Worm (Caenorhabditis elegans) whole organism, young adult: ENCODE measurements around the gene acs-14.
A peak's percentile ranks its signal among the peaks of the same experiment; 100 is the strongest.

Experiments
- B0019.2 ChIP-seq: fragments of 200-800 bp; sonication (Bioruptor generic); conservative IDR thresholded peaks from 2 replicates; pipeline ENCODE4 v1.3.6; 2022; ENCODE audit warnings: missing genetic modification reagents, missing genetic modification characterization, missing compliant biosample characterization
- F10E7.11 ChIP-seq: sonication (generic microtip); optimal IDR thresholded peaks from 2 replicates; lab custom pipeline; 2017; ENCODE audit warnings: mild to moderate bottlenecking, missing genetic modification characterization, moderate library complexity, missing compliant biosample characterization
- F23B12.7 ChIP-seq: sonication (generic microtip); optimal IDR thresholded peaks from 2 replicates; lab custom pipeline; 2017; ENCODE audit warnings: missing genetic modification characterization, mild to moderate bottlenecking, missing compliant biosample characterization, antibody characterized with exemption, moderate library complexity; ENCODE audit not compliant: insufficient read depth
- F49E8.2 ChIP-seq: sonication (generic microtip); optimal IDR thresholded peaks from 3 replicates; lab custom pipeline; 2017; ENCODE audit warnings: missing genetic modification characterization, mild to moderate bottlenecking, missing compliant biosample characterization, antibody characterized with exemption, moderate library complexity; ENCODE audit not compliant: insufficient read depth
- F55B11.4 ChIP-seq: sonication (generic microtip); optimal IDR thresholded peaks from 2 replicates; lab custom pipeline; 2016; ENCODE audit warnings: missing compliant biosample characterization, missing genetic modification characterization, borderline replicate concordance; ENCODE audit not compliant: insufficient read depth
- K11D2.4 ChIP-seq: fragments of 200-800 bp; sonication (Bioruptor generic); IDR thresholded peaks from 2 replicates; pipeline ENCODE4 v1.3.6; 2022; ENCODE audit warnings: missing genetic modification reagents, missing genetic modification characterization, missing compliant biosample characterization
- Y53F4B.3 ChIP-seq: fragments of 200-800 bp; sonication (Bioruptor generic); IDR thresholded peaks from 2 replicates; pipeline ENCODE4 v1.3.6; 2022; ENCODE audit warnings: missing genetic modification reagents, missing genetic modification characterization, missing compliant biosample characterization
- Y56A3A.18 ChIP-seq: fragments of 200-800 bp; sonication (Bioruptor generic); IDR thresholded peaks from 2 replicates; pipeline ENCODE4 v1.3.6; 2022; ENCODE audit warnings: missing genetic modification reagents, missing genetic modification characterization, missing compliant biosample characterization
- Y67H2A.10 ChIP-seq: fragments of 200-800 bp; sonication (Bioruptor generic); conservative IDR thresholded peaks from 2 replicates; pipeline ENCODE4 v1.3.6; 2022; ENCODE audit warnings: missing genetic modification reagents, missing genetic modification characterization, missing compliant biosample characterization
- ZK185.1 ChIP-seq: sonication (generic microtip); optimal IDR thresholded peaks from 2 replicates; lab custom pipeline; 2016; ENCODE audit warnings: mild to moderate bottlenecking, missing genetic modification characterization, missing compliant biosample characterization; ENCODE audit not compliant: poor library complexity, severe bottlenecking
- atf-7 ChIP-seq: sonication (generic microtip); optimal IDR thresholded peaks from 2 replicates; lab custom pipeline; 2017; ENCODE audit warnings: mild to moderate bottlenecking, missing genetic modification characterization, missing compliant biosample characterization
- athp-1 ChIP-seq: sonication (generic microtip); optimal IDR thresholded peaks from 2 replicates; lab custom pipeline; 2017; ENCODE audit warnings: mild to moderate bottlenecking, missing genetic modification characterization, missing compliant biosample characterization
- attf-3 ChIP-seq: fragments of 200-800 bp; sonication (Bioruptor generic); conservative IDR thresholded peaks from 2 replicates; pipeline ENCODE4 v1.3.6; 2022; ENCODE audit warnings: missing genetic modification reagents, missing genetic modification characterization, missing compliant biosample characterization
- cebp-1 ChIP-seq, 2 experiments: fragments of 200-800 bp in 1 of 2; sonication (Bioruptor generic) in 1 of 2; sonication (generic microtip) in 1 of 2; IDR thresholded peaks in 1 of 2; optimal IDR thresholded peaks in 1 of 2; 2 replicates each; pipeline versions ENCODE4 v1.3.6 to Lab custom; 2017 to 2022; ENCODE audit warnings: missing compliant biosample characterization in 2 of 2, missing genetic modification characterization in 2 of 2, mild to moderate bottlenecking in 1 of 2, missing genetic modification reagents in 1 of 2, moderate library complexity in 1 of 2
- die-1 ChIP-seq: sonication (generic microtip); optimal IDR thresholded peaks from 2 replicates; lab custom pipeline; 2016; ENCODE audit warnings: missing genotype, mild to moderate bottlenecking, missing genetic modification characterization, missing compliant biosample characterization
- dpl-1 ChIP-seq: fragments of 150-350 bp; optimal IDR thresholded peaks from 2 replicates; lab custom pipeline; 2014; ENCODE audit warnings: missing biosample characterization, missing genetic modification reagents, missing genetic modification characterization
- egl-18 ChIP-seq: fragments of 200-800 bp; sonication (Bioruptor generic); IDR thresholded peaks from 2 replicates; pipeline ENCODE4 v1.3.6; 2022; ENCODE audit warnings: missing genetic modification reagents, missing genetic modification characterization, missing compliant biosample characterization
- ekl-4 ChIP-seq: fragments of 200-800 bp; sonication (Bioruptor generic); IDR thresholded peaks from 2 replicates; pipeline ENCODE4 v1.3.6; 2022; ENCODE audit warnings: missing genetic modification reagents, missing genetic modification characterization, missing compliant biosample characterization
- ets-4 ChIP-seq: fragments of 200-800 bp; sonication (Bioruptor generic); optimal IDR thresholded peaks from 2 replicates; lab custom pipeline; 2018; ENCODE audit warnings: mild to moderate bottlenecking, missing genetic modification characterization, missing compliant biosample characterization
- him-1 ChIP-seq: sonication (generic microtip); optimal IDR thresholded peaks from 2 replicates; lab custom pipeline; 2016; ENCODE audit warnings: missing genotype, missing genetic modification reagents, missing genetic modification characterization, missing compliant biosample characterization
- hmg-1.2 ChIP-seq: fragments of 200-800 bp; sonication (Bioruptor generic); IDR thresholded peaks from 2 replicates; pipeline ENCODE4 v1.3.6; 2022; ENCODE audit warnings: missing genetic modification reagents, missing genetic modification characterization, missing compliant biosample characterization
- hrde-1 ChIP-seq: sonication (generic microtip); optimal IDR thresholded peaks from 2 replicates; lab custom pipeline; 2016; ENCODE audit warnings: missing genetic modification characterization, mild to moderate bottlenecking, missing compliant biosample characterization, moderate library complexity, missing genotype, missing genetic modification reagents, borderline replicate concordance
- hsf-1 ChIP-seq: fragments of 200-800 bp; sonication (Bioruptor generic); IDR thresholded peaks from 2 replicates; pipeline ENCODE4 v1.3.6; 2022; ENCODE audit warnings: missing genetic modification reagents, missing genetic modification characterization, missing compliant biosample characterization
- let-526 ChIP-seq: fragments of 200-800 bp; sonication (Bioruptor generic); IDR thresholded peaks from 2 replicates; pipeline ENCODE4 v1.3.6; 2022; ENCODE audit warnings: missing genetic modification reagents, missing genetic modification characterization, missing compliant biosample characterization
- let-607 ChIP-seq, 2 experiments: fragments of 200-800 bp in 1 of 2; sonication (Bioruptor generic) in 1 of 2; sonication (generic microtip) in 1 of 2; optimal IDR thresholded peaks; 2 replicates each; lab custom pipeline; 2016 to 2018; ENCODE audit warnings: mild to moderate bottlenecking in 2 of 2, missing compliant biosample characterization in 2 of 2, missing genetic modification characterization in 2 of 2, moderate library complexity in 2 of 2, missing genotype in 1 of 2
- lin-35 ChIP-seq, 3 experiments: fragments of 150-350 bp in 2 of 3; sonication (generic microtip) in 1 of 3; optimal IDR thresholded peaks; 2 replicates each; lab custom pipeline; 2014 to 2018; ENCODE audit warnings: missing biosample characterization in 3 of 3, missing genetic modification characterization in 3 of 3, missing genetic modification reagents in 3 of 3
- lin-40 ChIP-seq: sonication (generic microtip); optimal IDR thresholded peaks from 2 replicates; lab custom pipeline; 2016; ENCODE audit warnings: missing genetic modification characterization, mild to moderate bottlenecking, missing compliant biosample characterization, missing genotype, missing genetic modification reagents
- lin-54 ChIP-seq: fragments of 200-800 bp; sonication (Bioruptor generic); optimal IDR thresholded peaks from 2 replicates; lab custom pipeline; 2018; ENCODE audit warnings: mild to moderate bottlenecking, missing genetic modification characterization, missing compliant biosample characterization
- lir-1 ChIP-seq: fragments of 200-800 bp; sonication (Bioruptor generic); conservative IDR thresholded peaks from 2 replicates; pipeline ENCODE4 v1.3.6; 2022; ENCODE audit warnings: missing genetic modification reagents, missing genetic modification characterization, missing compliant biosample characterization
- lsl-1 ChIP-seq: fragments of 200-800 bp; sonication (Bioruptor generic); optimal IDR thresholded peaks from 2 replicates; lab custom pipeline; 2018; ENCODE audit warnings: mild to moderate bottlenecking, missing genetic modification characterization, moderate library complexity, missing compliant biosample characterization
- madf-6 ChIP-seq: fragments of 200-800 bp; sonication (Bioruptor generic); IDR thresholded peaks from 2 replicates; pipeline ENCODE4 v1.3.6; 2022; ENCODE audit warnings: missing genetic modification reagents, missing genetic modification characterization, missing compliant biosample characterization
- mel-28 ChIP-seq: sonication (generic microtip); optimal IDR thresholded peaks from 2 replicates; lab custom pipeline; 2016; ENCODE audit warnings: borderline replicate concordance, mild to moderate bottlenecking, missing genetic modification characterization, missing compliant biosample characterization
- mxl-1 ChIP-seq: sonication (generic microtip); optimal IDR thresholded peaks from 2 replicates; lab custom pipeline; 2016; ENCODE audit warnings: missing genetic modification characterization, missing compliant biosample characterization
- nhr-120 ChIP-seq: fragments of 200-800 bp; sonication (Bioruptor generic); IDR thresholded peaks from 2 replicates; pipeline ENCODE4 v1.3.6; 2022; ENCODE audit warnings: missing genetic modification characterization, missing compliant biosample characterization
- nhr-179 ChIP-seq: sonication (generic microtip); optimal IDR thresholded peaks from 2 replicates; lab custom pipeline; 2016; ENCODE audit warnings: mild to moderate bottlenecking, missing genetic modification characterization, missing compliant biosample characterization
- pha-4 ChIP-seq: fragments of 150-350 bp; sonication (generic microtip); optimal IDR thresholded peaks from 2 replicates; lab custom pipeline; 2014; ENCODE audit warnings: missing biosample characterization, missing genetic modification reagents, missing genetic modification characterization
- rpc-1 ChIP-seq, 2 experiments: fragments of 150-350 bp in 1 of 2; sonication (generic microtip) in 1 of 2; optimal IDR thresholded peaks; 2 replicates each; lab custom pipeline; 2014 to 2018; ENCODE audit warnings: missing biosample characterization in 1 of 2, missing genetic modification characterization in 1 of 2, missing genetic modification reagents in 1 of 2, missing genotype in 1 of 2
- sdz-38 ChIP-seq: sonication (generic microtip); optimal IDR thresholded peaks from 2 replicates; lab custom pipeline; 2016; ENCODE audit warnings: missing genotype, missing genetic modification characterization, missing compliant biosample characterization
- snpc-1.1 ChIP-seq: sonication (generic microtip); optimal IDR thresholded peaks from 2 replicates; lab custom pipeline; 2017; ENCODE audit warnings: missing genetic modification characterization, mild to moderate bottlenecking, missing compliant biosample characterization, antibody characterized with exemption, moderate library complexity, missing genotype, missing genetic modification reagents; ENCODE audit not compliant: insufficient read depth
- somi-1 ChIP-seq: fragments of 200-800 bp; sonication (Bioruptor generic); optimal IDR thresholded peaks from 2 replicates; lab custom pipeline; 2018; ENCODE audit warnings: mild to moderate bottlenecking, missing genetic modification characterization, missing compliant biosample characterization
- tbp1 ChIP-seq: fragments of 200-800 bp; sonication (Bioruptor generic); optimal IDR thresholded peaks from 2 replicates; lab custom pipeline; 2018; ENCODE audit warnings: mild to moderate bottlenecking, missing genetic modification characterization, missing compliant biosample characterization
- unc-130 ChIP-seq: sonication (generic microtip); optimal IDR thresholded peaks from 2 replicates; lab custom pipeline; 2016; ENCODE audit warnings: missing genetic modification reagents, missing genetic modification characterization, missing compliant biosample characterization
- unc-62 ChIP-seq: fragments of 150-350 bp; optimal IDR thresholded peaks from 2 replicates; lab custom pipeline; 2014; ENCODE audit warnings: missing biosample characterization, missing genetic modification reagents, missing genetic modification characterization
- xnd-1 ChIP-seq: sonication (generic microtip); optimal IDR thresholded peaks from 2 replicates; lab custom pipeline; 2016; ENCODE audit warnings: missing genotype, missing genetic modification reagents, missing genetic modification characterization, missing compliant biosample characterization
- ztf-18 ChIP-seq: sonication (generic microtip); optimal IDR thresholded peaks from 2 replicates; lab custom pipeline; 2016; ENCODE audit warnings: missing genotype, mild to moderate bottlenecking, missing genetic modification characterization, missing compliant biosample characterization
- ztf-22 ChIP-seq: fragments of 200-800 bp; sonication (Bioruptor generic); optimal IDR thresholded peaks from 2 replicates; lab custom pipeline; 2018; ENCODE audit warnings: mild to moderate bottlenecking, missing genetic modification characterization, moderate library complexity, missing compliant biosample characterization

Gene acs-14

ce11 chrV:9549459-9549858 lies 41.5 kb downstream of the acs-14 start, which contains the start of gene nstp-10 (continued):
- peak; percentile 71 for TF ChIP-seq lir-1
- TF ChIP-seq xnd-1 (tag; lab: Kevin White, UChicago), result peak; percentile 91
- no peak for TF ChIP-seq pha-4
- peak; percentile 69 for TF ChIP-seq hmg-1.2 (GFP tag; lab: Robert Waterston, UW)
- peak; percentile 98 for TF ChIP-seq lsl-1 (GFP tag; lab: Kevin White, UChicago)
- TF ChIP-seq nhr-120 (GFP tag; lab: Robert Waterston, UW), result no peak
- TF ChIP-seq madf-6 (GFP tag; lab: Robert Waterston, UW), result peak; percentile 97
- TF ChIP-seq ets-4 (GFP tag; lab: Kevin White, UChicago), result no peak
- no peak for TF ChIP-seq unc-62 (GFP tag; lab: Kevin White, UChicago)
- peak; percentile 91 for TF ChIP-seq F49E8.2 (tag; lab: Kevin White, UChicago)
- TF ChIP-seq somi-1 (GFP tag; lab: Kevin White, UChicago), result no peak
- peak; percentile 75; the same call in 1 of the 2 replicates for TF ChIP-seq hsf-1 (GFP tag; lab: Robert Waterston, UW)
- peak; percentile 60 for TF ChIP-seq him-1 (tag; lab: Kevin White, UChicago)
- TF ChIP-seq athp-1 (tag; lab: Kevin White, UChicago), result peak; percentile 88
- TF ChIP-seq die-1 (tag; lab: Kevin White, UChicago), result no peak
- TF ChIP-seq Y56A3A.18, result no peak
- peak; percentile 98 for TF ChIP-seq B0019.2 (GFP tag; lab: Robert Waterston, UW)
- no peak for TF ChIP-seq mel-28 (tag; lab: Kevin White, UChicago)
- no peak for TF ChIP-seq K11D2.4 (GFP tag; lab: Robert Waterston, UW)
- TF ChIP-seq mxl-1, result no peak
- TF ChIP-seq let-607 (tag; optimal IDR thresholded peaks at IDR 0.05; lab: Kevin White, UChicago), result no peak
- TF ChIP-seq attf-3, result 0 out of 2 replicates have a peak, but pooled peaks have one; percentile 43
- peak; percentile 49 for TF ChIP-seq ZK185.1
- TF ChIP-seq ztf-18 (tag; lab: Kevin White, UChicago), result peak; percentile 85
- TF ChIP-seq cebp-1 (GFP tag; IDR thresholded peaks at IDR 0.05; lab: Robert Waterston, UW), result 0 out of 2 replicates have a peak, but pooled peaks have one; percentile 17
- TF ChIP-seq cebp-1 (tag; optimal IDR thresholded peaks at IDR 0.05; lab: Kevin White, UChicago), result peak; percentile 48
- TF ChIP-seq rpc-1 (optimal IDR thresholded peaks at IDR 0.05; lab: Kevin White, UChicago), result no peak
- no peak for TF ChIP-seq rpc-1 (tag; optimal IDR thresholded peaks at IDR 0.05; lab: Kevin White, UChicago)
- TF ChIP-seq hrde-1, result peak; percentile 26
- peak; percentile 72 for TF ChIP-seq tbp1 (GFP tag; lab: Kevin White, UChicago)
- no peak for TF ChIP-seq ztf-22 (GFP tag; lab: Kevin White, UChicago)
- no peak for TF ChIP-seq atf-7 (tag; lab: Kevin White, UChicago)
- TF ChIP-seq egl-18 (GFP tag; lab: Robert Waterston, UW), result no peak
- no peak for TF ChIP-seq sdz-38 (tag; lab: Kevin White, UChicago)
- peak; percentile 81 for TF ChIP-seq snpc-1.1 (tag; lab: Kevin White, UChicago)
- TF ChIP-seq let-526 (GFP tag; lab: Robert Waterston, UW), result no peak
- no peak for TF ChIP-seq F10E7.11
- peak; percentile 79 for TF ChIP-seq ekl-4 (GFP tag; lab: Robert Waterston, UW)
- TF ChIP-seq Y67H2A.10 (GFP tag; lab: Robert Waterston, UW), result peak; percentile 54; the same call in 1 of the 2 replicates
- TF ChIP-seq unc-130, result peak; percentile 89
- peak; percentile 86 for TF ChIP-seq lin-54 (GFP tag; lab: Kevin White, UChicago)
- TF ChIP-seq lin-35 (GFP tag; optimal IDR thresholded peaks at IDR 0.05; lab: Kevin White, UChicago), result peak in 1 of 3 experiments; percentile 8
- no peak for TF ChIP-seq nhr-179 (tag; lab: Kevin White, UChicago)
- peak; percentile 83 for TF ChIP-seq Y53F4B.3 (GFP tag; lab: Robert Waterston, UW)
- TF ChIP-seq lin-40 (tag; lab: Kevin White, UChicago), result peak; percentile 28
- TF ChIP-seq dpl-1, result peak; percentile 79
- no peak for TF ChIP-seq F55B11.4 (tag; lab: Kevin White, UChicago)
- TF ChIP-seq F23B12.7 (tag; lab: Kevin White, UChicago), result peak; percentile 85
